Worm (Caenorhabditis elegans) whole organism, L4 larva: ENCODE results near the gene F54E7.9.

Source experiments
- D1046.2 ChIP-seq: fragments of 200-800 bp; sonication (Bioruptor generic); IDR thresholded peaks from 2 replicates; pipeline ENCODE4 v1.3.6; 2022; ENCODE audit warnings: missing genetic modification characterization, missing compliant biosample characterization
- F10B5.3 ChIP-seq: sonication (generic microtip); optimal IDR thresholded peaks from 2 replicates; lab custom pipeline; 2016; ENCODE audit warnings: mild to moderate bottlenecking, missing genetic modification characterization, missing compliant biosample characterization
- F37D6.2 ChIP-seq: sonication (generic microtip); optimal IDR thresholded peaks from 2 replicates; lab custom pipeline; 2016; ENCODE audit warnings: mild to moderate bottlenecking, missing genetic modification characterization, missing compliant biosample characterization
- F49E8.2 ChIP-seq: sonication (generic microtip); optimal IDR thresholded peaks from 2 replicates; lab custom pipeline; 2016; ENCODE audit warnings: missing compliant biosample characterization, mild to moderate bottlenecking, missing genetic modification characterization, borderline replicate concordance
- T20F7.1 ChIP-seq: fragments of 200-800 bp; sonication (Bioruptor generic); optimal IDR thresholded peaks from 2 replicates; lab custom pipeline; 2018; ENCODE audit warnings: mild to moderate bottlenecking, missing genetic modification characterization, missing compliant biosample characterization
- T26A8.4 ChIP-seq: fragments of 200-800 bp; sonication (Bioruptor generic); IDR thresholded peaks from 2 replicates; pipeline ENCODE4 v1.3.6; 2022; ENCODE audit warnings: missing genetic modification characterization, missing compliant biosample characterization
- Y105C5A.15 ChIP-seq: fragments of 200-800 bp; sonication (Bioruptor generic); IDR thresholded peaks from 2 replicates; pipeline ENCODE4 v1.3.6; 2022; ENCODE audit warnings: missing genetic modification characterization, missing compliant biosample characterization
- Y48G9A.11 ChIP-seq: fragments of 200-800 bp; sonication (Bioruptor generic); IDR thresholded peaks from 2 replicates; pipeline ENCODE4 v1.3.6; 2022; ENCODE audit warnings: missing genetic modification reagents, missing genetic modification characterization, missing compliant biosample characterization
- aha-1 ChIP-seq: fragments of 150-350 bp; peaks from one replicate; lab custom pipeline; 2014; ENCODE audit warnings: missing biosample characterization, missing genetic modification characterization
- ama-1 ChIP-seq: fragments of 150-350 bp; optimal IDR thresholded peaks from 2 replicates; lab custom pipeline; 2014; ENCODE audit warnings: inconsistent platforms, mixed read lengths
- arid-1 ChIP-seq: fragments of 200-800 bp; sonication (Bioruptor generic); conservative IDR thresholded peaks from 2 replicates; pipeline ENCODE4 v1.3.6; 2022; ENCODE audit warnings: missing genetic modification reagents, missing genetic modification characterization, missing compliant biosample characterization
- attf-4 ChIP-seq: sonication (generic microtip); optimal IDR thresholded peaks from 3 replicates; lab custom pipeline; 2017; ENCODE audit warnings: missing biosample characterization, missing genetic modification characterization
- ceh-62 ChIP-seq: sonication (generic microtip); optimal IDR thresholded peaks from 2 replicates; lab custom pipeline; 2017; ENCODE audit warnings: missing biosample characterization, missing genetic modification characterization
- daf-19 ChIP-seq: fragments of 200-800 bp; sonication (Bioruptor generic); conservative IDR thresholded peaks from 2 replicates; pipeline ENCODE4 v1.3.6; 2022; ENCODE audit warnings: missing genetic modification characterization, missing compliant biosample characterization
- dmd-6 ChIP-seq: fragments of 200-800 bp; sonication (Bioruptor generic); IDR thresholded peaks from 2 replicates; pipeline ENCODE4 v1.3.6; 2022; ENCODE audit warnings: missing genetic modification reagents, missing genetic modification characterization, missing compliant biosample characterization
- dpl-1 ChIP-seq: fragments of 150-350 bp; optimal IDR thresholded peaks from 2 replicates; lab custom pipeline; 2014; ENCODE audit warnings: missing biosample characterization, missing genetic modification reagents, missing genetic modification characterization
- duxl-1 ChIP-seq: sonication (generic microtip); optimal IDR thresholded peaks from 2 replicates; lab custom pipeline; 2016; ENCODE audit warnings: mild to moderate bottlenecking, missing genetic modification characterization, moderate library complexity, missing compliant biosample characterization; ENCODE audit not compliant: poor library complexity
- egl-43 ChIP-seq: fragments of 200-800 bp; sonication (Bioruptor generic); IDR thresholded peaks from 2 replicates; pipeline ENCODE4 v1.3.6; 2022; ENCODE audit warnings: missing genetic modification reagents, missing genetic modification characterization, missing compliant biosample characterization
- gei-8 ChIP-seq: fragments of 200-800 bp; sonication (Bioruptor generic); optimal IDR thresholded peaks from 2 replicates; lab custom pipeline; 2018; ENCODE audit warnings: mild to moderate bottlenecking, missing genetic modification characterization, missing compliant biosample characterization
- hlh-30 ChIP-seq: sonication (generic microtip); optimal IDR thresholded peaks from 2 replicates; lab custom pipeline; 2017; ENCODE audit warnings: antibody characterized with exemption, mild to moderate bottlenecking, missing genetic modification characterization, missing compliant biosample characterization; ENCODE audit not compliant: insufficient read depth
- hmg-1.1 ChIP-seq: fragments of 200-800 bp; sonication (Bioruptor generic); IDR thresholded peaks from 2 replicates; pipeline ENCODE4 v1.3.6; 2022; ENCODE audit warnings: missing genetic modification reagents, missing genetic modification characterization, missing compliant biosample characterization
- jun-1 ChIP-seq: fragments of 150-350 bp; optimal IDR thresholded peaks from 2 replicates; lab custom pipeline; 2014; ENCODE audit warnings: missing biosample characterization, missing genetic modification reagents, missing genetic modification characterization
- lim-7 ChIP-seq: fragments of 200-800 bp; sonication (Bioruptor generic); IDR thresholded peaks from 2 replicates; pipeline ENCODE4 v1.3.6; 2022; ENCODE audit warnings: missing genetic modification characterization, missing compliant biosample characterization
- lin-1 ChIP-seq: fragments of 200-800 bp; sonication (Bioruptor generic); IDR thresholded peaks from 2 replicates; pipeline ENCODE4 v1.3.6; 2022; ENCODE audit warnings: missing genetic modification reagents, missing genetic modification characterization, missing compliant biosample characterization
- lin-38 ChIP-seq: fragments of 200-800 bp; sonication (Bioruptor generic); IDR thresholded peaks from 2 replicates; pipeline ENCODE4 v1.3.6; 2022; ENCODE audit warnings: missing genetic modification reagents, missing genetic modification characterization, missing compliant biosample characterization
- mdt-29 ChIP-seq: fragments of 200-800 bp; sonication (Bioruptor generic); IDR thresholded peaks from 2 replicates; pipeline ENCODE4 v1.3.6; 2022; ENCODE audit warnings: missing genetic modification reagents, missing genetic modification characterization, missing compliant biosample characterization
- nhr-10 ChIP-seq: fragments of 150-350 bp; optimal IDR thresholded peaks from 2 replicates; lab custom pipeline; 2014; ENCODE audit warnings: missing biosample characterization, missing genetic modification characterization
- nhr-102 ChIP-seq: sonication (generic microtip); optimal IDR thresholded peaks from 2 replicates; lab custom pipeline; 2016; ENCODE audit warnings: mild to moderate bottlenecking, missing genetic modification characterization, moderate library complexity, missing compliant biosample characterization
- nhr-11 ChIP-seq: fragments of 150-350 bp; optimal IDR thresholded peaks from 2 replicates; lab custom pipeline; 2014; ENCODE audit warnings: missing biosample characterization, missing genetic modification characterization
- nhr-237 ChIP-seq: sonication (generic microtip); optimal IDR thresholded peaks from 2 replicates; lab custom pipeline; 2017; ENCODE audit warnings: missing biosample characterization, missing genetic modification characterization
- nhr-25 ChIP-seq: sonication (generic microtip); optimal IDR thresholded peaks from 2 replicates; lab custom pipeline; 2017; ENCODE audit warnings: missing genetic modification characterization, mild to moderate bottlenecking, missing compliant biosample characterization, antibody characterized with exemption, moderate library complexity, borderline replicate concordance; ENCODE audit not compliant: insufficient read depth
- nhr-42 ChIP-seq: fragments of 200-800 bp; sonication (Bioruptor generic); IDR thresholded peaks from 2 replicates; pipeline ENCODE4 v1.3.6; 2022; ENCODE audit warnings: missing genetic modification characterization, missing compliant biosample characterization
- pha-4 ChIP-seq, 2 experiments: fragments of 150-350 bp in 1 of 2; fragments of 200-800 bp in 1 of 2; sonication (Bioruptor generic) in 1 of 2; IDR thresholded peaks in 1 of 2; optimal IDR thresholded peaks in 1 of 2; 2 replicates each; pipeline versions ENCODE4 v1.3.6 to Lab custom; 2014 to 2022; ENCODE audit warnings: missing genetic modification characterization in 2 of 2, missing genetic modification reagents in 2 of 2, missing biosample characterization in 1 of 2, missing compliant biosample characterization in 1 of 2
- php-3 ChIP-seq: fragments of 200-800 bp; sonication (Bioruptor generic); IDR thresholded peaks from 2 replicates; pipeline ENCODE4 v1.3.6; 2022; ENCODE audit warnings: missing genetic modification reagents, missing genetic modification characterization, missing compliant biosample characterization
- rbr-2 ChIP-seq: sonication (generic microtip); optimal IDR thresholded peaks from 2 replicates; lab custom pipeline; 2016; ENCODE audit warnings: missing genotype, missing genetic modification characterization, missing compliant biosample characterization
- sdz-12 ChIP-seq: fragments of 200-800 bp; sonication (Bioruptor generic); optimal IDR thresholded peaks from 2 replicates; lab custom pipeline; 2018; ENCODE audit warnings: mild to moderate bottlenecking, missing genetic modification characterization, missing compliant biosample characterization
- skn-1 ChIP-seq: fragments of 150-350 bp; optimal IDR thresholded peaks from 2 replicates; lab custom pipeline; 2014; ENCODE audit warnings: missing biosample characterization, missing genetic modification characterization
- snpc-4 ChIP-seq: fragments of 150-350 bp; optimal IDR thresholded peaks from 2 replicates; lab custom pipeline; 2014; ENCODE audit warnings: missing biosample characterization, missing genetic modification characterization
- spr-1 ChIP-seq: sonication (generic microtip); optimal IDR thresholded peaks from 2 replicates; lab custom pipeline; 2016; ENCODE audit warnings: mild to moderate bottlenecking, missing genetic modification characterization, missing compliant biosample characterization
- spr-3 ChIP-seq: fragments of 200-800 bp; sonication (Bioruptor generic); optimal IDR thresholded peaks from 2 replicates; lab custom pipeline; 2018; ENCODE audit warnings: mild to moderate bottlenecking, missing genetic modification characterization, missing compliant biosample characterization
- tra-1 ChIP-seq: fragments of 200-800 bp; sonication (Bioruptor generic); IDR thresholded peaks from 2 replicates; pipeline ENCODE4 v1.3.6; 2022; ENCODE audit warnings: missing genetic modification reagents, missing genetic modification characterization, missing compliant biosample characterization
- unc-62 ChIP-seq, 3 experiments: fragments of 150-350 bp in 1 of 3; sonication (generic microtip); optimal IDR thresholded peaks in 2 of 3; peaks in 1 of 3; 1 replicate in 1 of 3; 2 replicates in 2 of 3; lab custom pipeline; 2014 to 2017; ENCODE audit warnings: missing biosample characterization in 3 of 3, missing genetic modification characterization in 3 of 3, missing genetic modification reagents in 3 of 3, missing genotype in 1 of 3
- vab-7 ChIP-seq: fragments of 200-800 bp; sonication (Bioruptor generic); IDR thresholded peaks from 2 replicates; pipeline ENCODE4 v1.3.6; 2022; ENCODE audit warnings: missing genetic modification reagents, missing genetic modification characterization, missing compliant biosample characterization
- zfp-2 ChIP-seq: sonication (generic microtip); optimal IDR thresholded peaks from 2 replicates; lab custom pipeline; 2016; ENCODE audit warnings: mild to moderate bottlenecking, missing genetic modification characterization, missing compliant biosample characterization

F54E7.9 gene

ce11 chrIII:5705228-5705888, 27.7 kb upstream of the F54E7.9 start, which contains the start of gene swp-1 (continued):
- TF ChIP-seq zfp-2 (tag; lab: Kevin White, UChicago) (no peak), duxl-1 (tag; lab: Kevin White, UChicago) (no peak), F10B5.3 (tag; lab: Kevin White, UChicago) (no peak), vab-7 (GFP tag; lab: Robert Waterston, UW) (no peak), nhr-11 (tag; lab: Kevin White, UChicago) (no peak), D1046.2 (no peak), T20F7.1 (GFP tag; lab: Kevin White, UChicago) (no peak), F49E8.2 (peak; percentile 70), daf-19 (GFP tag; lab: Robert Waterston, UW) (no peak), nhr-237 (tag; lab: Kevin White, UChicago) (no peak), mdt-29 (GFP tag; lab: Robert Waterston, UW) (no peak), lim-7 (GFP tag; lab: Robert Waterston, UW) (0 out of 2 replicates have a peak, but pooled peaks have one; percentile 6), hlh-30 (tag; lab: Kevin White, UChicago) (no peak), F37D6.2 (tag; lab: Kevin White, UChicago) (no peak), Y48G9A.11 (GFP tag; lab: Robert Waterston, UW) (peak; percentile 33; the same call in 1 of the 2 replicates), lin-38 (GFP tag; lab: Robert Waterston, UW) (peak; percentile 48), aha-1 (peak; percentile 59), sdz-12 (no peak), nhr-10 (no peak), nhr-25 (no peak), ama-1 (lab: Kevin White, UChicago) (peak; percentile 51), egl-43 (GFP tag; lab: Robert Waterston, UW) (no peak), skn-1 (no peak), tra-1 (GFP tag; lab: Robert Waterston, UW) (no peak), unc-62 (GFP tag; optimal IDR thresholded peaks at IDR 0.05 in 1 of 2; lab: Kevin White, UChicago) (peak in 1 of 2 experiments; percentile 72), unc-62 (tag; optimal IDR thresholded peaks at IDR 0.05; lab: Kevin White, UChicago) (no peak), rbr-2 (no peak), dmd-6 (GFP tag; lab: Robert Waterston, UW) (no peak), spr-3 (GFP tag; lab: Kevin White, UChicago) (no peak), arid-1 (peak; percentile 70), Y105C5A.15 (peak; percentile 3; the same call in 1 of the 2 replicates)

ce11 chrIII:5701491-5701890, 23.8 kb upstream of the F54E7.9 start:
- TF ChIP-seq D1046.2: no peak
- no peak for TF ChIP-seq php-3 (GFP tag; lab: Robert Waterston, UW)
- no peak for TF ChIP-seq jun-1 (tag; lab: Kevin White, UChicago)
- TF ChIP-seq nhr-102 (tag; lab: Kevin White, UChicago): no peak
- no peak for TF ChIP-seq lin-1 (GFP tag; lab: Robert Waterston, UW)
- no peak for TF ChIP-seq lin-38 (GFP tag; lab: Robert Waterston, UW)
- no peak for TF ChIP-seq pha-4 (GFP tag; IDR thresholded peaks at IDR 0.05; lab: Robert Waterston, UW)
- TF ChIP-seq pha-4 (tag; optimal IDR thresholded peaks at IDR 0.05; lab: Kevin White, UChicago): no peak
- no peak for TF ChIP-seq gei-8 (GFP tag; lab: Kevin White, UChicago)
- TF ChIP-seq ceh-62 (tag; lab: Kevin White, UChicago): no peak
- TF ChIP-seq dpl-1 (GFP tag; lab: Kevin White, UChicago): no peak
- TF ChIP-seq nhr-42 (GFP tag; lab: Robert Waterston, UW): no peak
- no peak for TF ChIP-seq hmg-1.1 (GFP tag; lab: Robert Waterston, UW)
- no peak for TF ChIP-seq spr-1 (tag; lab: Kevin White, UChicago)
- TF ChIP-seq attf-4: no peak
- no peak for TF ChIP-seq nhr-11 (tag; lab: Kevin White, UChicago)
- TF ChIP-seq T26A8.4: no peak
- no peak for TF ChIP-seq F49E8.2
- TF ChIP-seq snpc-4 (tag; lab: Kevin White, UChicago): no peak
